Worm (Caenorhabditis elegans) whole organism, early embryonic: Measurements from ENCODE around the gene T24G10.2.

Experiments
- aly-1 ChIP-seq: sonication (generic microtip); optimal IDR thresholded peaks from 2 replicates; lab custom pipeline; 2016; ENCODE audit warnings: missing genetic modification characterization, missing compliant biosample characterization
- ama-1 ChIP-seq: fragments of 150-350 bp; optimal IDR thresholded peaks from 2 replicates; lab custom pipeline; 2014
- ceh-13 ChIP-seq: fragments of 200-800 bp; sonication (Bioruptor generic); optimal IDR thresholded peaks from 2 replicates; lab custom pipeline; 2018; ENCODE audit warnings: mild to moderate bottlenecking, missing genetic modification characterization, missing compliant biosample characterization
- flt-1 ChIP-seq: fragments of 200-800 bp; sonication (Bioruptor generic); IDR thresholded peaks from 2 replicates; pipeline ENCODE4 v1.3.6; 2022; ENCODE audit warnings: missing genetic modification characterization, missing compliant biosample characterization
- hmbx-1 ChIP-seq: sonication (generic microtip); optimal IDR thresholded peaks from 2 replicates; lab custom pipeline; 2016; ENCODE audit warnings: mild to moderate bottlenecking, missing genetic modification characterization, missing compliant biosample characterization
- hmg-4 ChIP-seq: fragments of 200-800 bp; sonication (Bioruptor generic); optimal IDR thresholded peaks from 2 replicates; lab custom pipeline; 2018; ENCODE audit warnings: mild to moderate bottlenecking, missing genetic modification characterization, missing compliant biosample characterization
- hnd-1 ChIP-seq: sonication (generic microtip); optimal IDR thresholded peaks from 2 replicates; lab custom pipeline; 2016; ENCODE audit warnings: missing genetic modification characterization, missing compliant biosample characterization
- scrt-1 ChIP-seq: fragments of 200-800 bp; sonication (Bioruptor generic); IDR thresholded peaks from 2 replicates; pipeline ENCODE4 v1.3.6; 2022; ENCODE audit warnings: missing genetic modification characterization, missing compliant biosample characterization
- sea-1 ChIP-seq: fragments of 200-800 bp; sonication (Bioruptor generic); conservative IDR thresholded peaks from 2 replicates; pipeline ENCODE4 v1.3.6; 2022; ENCODE audit warnings: missing genetic modification characterization, missing compliant biosample characterization
- tbx-37 ChIP-seq: fragments of 200-800 bp; sonication (Bioruptor generic); conservative IDR thresholded peaks from 2 replicates; pipeline ENCODE4 v1.3.6; 2022; ENCODE audit warnings: missing genetic modification reagents, missing genetic modification characterization, missing compliant biosample characterization
- tra-4 ChIP-seq: sonication (generic microtip); optimal IDR thresholded peaks from 2 replicates; lab custom pipeline; 2017; ENCODE audit warnings: missing genetic modification characterization, missing compliant biosample characterization

ce11 chrIII:5417921-5418320, 24.6 kb downstream of the T24G10.2 start:
- TF ChIP-seq hnd-1, result no peak
- no peak for TF ChIP-seq hmg-4 (GFP tag; lab: Kevin White, UChicago)
- TF ChIP-seq aly-1 (tag; lab: Kevin White, UChicago), result no peak
- no peak for TF ChIP-seq ama-1 (lab: Kevin White, UChicago)
- TF ChIP-seq hmbx-1 (tag; lab: Kevin White, UChicago), result no peak
- no peak for TF ChIP-seq sea-1
- no peak for TF ChIP-seq flt-1
- no peak for TF ChIP-seq tra-4
- TF ChIP-seq scrt-1, result no peak
- no peak for TF ChIP-seq ceh-13 (GFP tag; lab: Kevin White, UChicago)
- no peak for TF ChIP-seq tbx-37 (GFP tag; lab: Robert Waterston, UW)
